Worm (Caenorhabditis elegans) whole organism, L3 larva: ENCODE measurements around the gene spas-1.

Experiments used
- ZK546.5 ChIP-seq: sonication (generic microtip); optimal IDR thresholded peaks from 2 replicates; lab custom pipeline; 2017; ENCODE audit warnings: missing biosample characterization, missing genetic modification characterization
- ama-1 ChIP-seq: fragments of 150-350 bp; optimal IDR thresholded peaks from 2 replicates; lab custom pipeline; 2018
- ceh-16 ChIP-seq: sonication (generic microtip); optimal IDR thresholded peaks from 2 replicates; lab custom pipeline; 2017; ENCODE audit warnings: missing biosample characterization, missing genetic modification characterization
- ceh-28 ChIP-seq: fragments of 150-350 bp; optimal IDR thresholded peaks from 2 replicates; lab custom pipeline; 2014; ENCODE audit warnings: missing biosample characterization, missing genetic modification reagents, missing genetic modification characterization
- ceh-82 ChIP-seq: fragments of 150-350 bp; optimal IDR thresholded peaks from 2 replicates; lab custom pipeline; 2014; ENCODE audit warnings: missing biosample characterization, missing genetic modification characterization
- daf-12 ChIP-seq: fragments of 150-350 bp; optimal IDR thresholded peaks from 2 replicates; lab custom pipeline; 2014; ENCODE audit warnings: missing biosample characterization, missing genetic modification reagents, missing genetic modification characterization
- egl-27 ChIP-seq: sonication (generic microtip); optimal IDR thresholded peaks from 4 replicates; lab custom pipeline; 2017; ENCODE audit warnings: missing biosample characterization, missing genetic modification reagents, missing genetic modification characterization
- egl-5 ChIP-seq: fragments of 150-350 bp; optimal IDR thresholded peaks from 2 replicates; lab custom pipeline; 2017; ENCODE audit warnings: missing biosample characterization, missing genetic modification reagents, missing genetic modification characterization, inconsistent platforms
- elt-1 ChIP-seq: fragments of 150-350 bp; optimal IDR thresholded peaks from 2 replicates; lab custom pipeline; 2014; ENCODE audit warnings: missing biosample characterization, missing genetic modification characterization
- elt-2 ChIP-seq: sonication (generic microtip); optimal IDR thresholded peaks from 2 replicates; lab custom pipeline; 2016; ENCODE audit warnings: missing genetic modification reagents, mild to moderate bottlenecking, missing genetic modification characterization, missing compliant biosample characterization
- elt-3 ChIP-seq, 3 experiments: fragments of 150-350 bp in 1 of 3; sonication (generic microtip) in 2 of 3; optimal IDR thresholded peaks; 2 replicates in 2 of 3; 4 replicates in 1 of 3; lab custom pipeline; 2014 to 2017; ENCODE audit warnings: missing biosample characterization in 3 of 3, missing genetic modification characterization in 3 of 3
- eor-1 ChIP-seq, 2 experiments: fragments of 150-350 bp; optimal IDR thresholded peaks; 2 replicates each; lab custom pipeline; 2014 to 2018; ENCODE audit warnings: missing biosample characterization in 2 of 2, missing genetic modification characterization in 2 of 2
- fkh-10 ChIP-seq: sonication (generic microtip); optimal IDR thresholded peaks from 2 replicates; lab custom pipeline; 2017; ENCODE audit warnings: missing biosample characterization, missing genetic modification reagents, missing genetic modification characterization
- fkh-2 ChIP-seq: fragments of 150-350 bp; optimal IDR thresholded peaks from 2 replicates; lab custom pipeline; 2014; ENCODE audit warnings: missing biosample characterization, missing genetic modification reagents, missing genetic modification characterization
- fos-1 ChIP-seq: fragments of 150-350 bp; optimal IDR thresholded peaks from 2 replicates; lab custom pipeline; 2014; ENCODE audit warnings: missing biosample characterization, missing genetic modification characterization
- hmg-11 ChIP-seq: sonication (generic microtip); optimal IDR thresholded peaks from 2 replicates; lab custom pipeline; 2016; ENCODE audit warnings: missing genetic modification characterization, missing compliant biosample characterization
- lin-15B ChIP-seq: fragments of 150-350 bp; optimal IDR thresholded peaks from 2 replicates; lab custom pipeline; 2014; ENCODE audit warnings: missing biosample characterization, missing genetic modification characterization
- lin-39 ChIP-seq: fragments of 150-350 bp; optimal IDR thresholded peaks from 2 replicates; lab custom pipeline; 2018; ENCODE audit warnings: missing biosample characterization, missing genetic modification reagents, missing genetic modification characterization
- lsy-12 ChIP-seq: sonication (generic microtip); optimal IDR thresholded peaks from 2 replicates; lab custom pipeline; 2016; ENCODE audit warnings: mild to moderate bottlenecking, missing genetic modification characterization, missing compliant biosample characterization
- mml-1 ChIP-seq: fragments of 150-350 bp; sonication (generic microtip); optimal IDR thresholded peaks from 3 replicates; lab custom pipeline; 2014; ENCODE audit warnings: missing biosample characterization, missing genetic modification characterization
- nfya-1 ChIP-seq: sonication (generic microtip); optimal IDR thresholded peaks from 2 replicates; lab custom pipeline; 2017; ENCODE audit warnings: missing genetic modification characterization, mild to moderate bottlenecking, missing compliant biosample characterization, antibody characterized with exemption, moderate library complexity; ENCODE audit not compliant: insufficient read depth
- nhr-11 ChIP-seq: fragments of 150-350 bp; optimal IDR thresholded peaks from 2 replicates; lab custom pipeline; 2014; ENCODE audit warnings: missing biosample characterization, missing genetic modification characterization
- nhr-12 ChIP-seq: fragments of 150-350 bp; optimal IDR thresholded peaks from 2 replicates; lab custom pipeline; 2014; ENCODE audit warnings: missing biosample characterization, missing genetic modification characterization
- nhr-25 ChIP-seq: sonication (generic microtip); optimal IDR thresholded peaks from 2 replicates; lab custom pipeline; 2017; ENCODE audit warnings: missing biosample characterization, missing genetic modification characterization
- nhr-28 ChIP-seq: fragments of 150-350 bp; optimal IDR thresholded peaks from 2 replicates; lab custom pipeline; 2014; ENCODE audit warnings: missing biosample characterization, missing genetic modification characterization
- nhr-43 ChIP-seq: sonication (generic microtip); optimal IDR thresholded peaks from 2 replicates; lab custom pipeline; 2016; ENCODE audit warnings: mild to moderate bottlenecking, missing genetic modification characterization, missing compliant biosample characterization; ENCODE audit not compliant: poor library complexity, severe bottlenecking
- nhr-67 ChIP-seq: fragments of 150-350 bp; optimal IDR thresholded peaks from 2 replicates; lab custom pipeline; 2014; ENCODE audit warnings: missing biosample characterization, missing genetic modification characterization
- nhr-76 ChIP-seq: fragments of 150-350 bp; sonication (generic microtip); optimal IDR thresholded peaks from 5 replicates; lab custom pipeline; 2014; ENCODE audit warnings: missing biosample characterization, missing genetic modification characterization
- nhr-77 ChIP-seq: fragments of 150-350 bp; optimal IDR thresholded peaks from 2 replicates; lab custom pipeline; 2014; ENCODE audit warnings: missing biosample characterization, missing genetic modification characterization
- pha-4 ChIP-seq: fragments of 150-350 bp; optimal IDR thresholded peaks from 2 replicates; lab custom pipeline; 2014; ENCODE audit warnings: missing biosample characterization, missing genetic modification reagents, missing genetic modification characterization
- pqm-1 ChIP-seq: fragments of 150-350 bp; optimal IDR thresholded peaks from 2 replicates; lab custom pipeline; 2017; ENCODE audit warnings: missing biosample characterization, missing genetic modification characterization, inconsistent platforms
- sea-2 ChIP-seq: fragments of 150-350 bp; sonication (generic microtip); optimal IDR thresholded peaks from 4 replicates; lab custom pipeline; 2014; ENCODE audit warnings: missing biosample characterization, missing genetic modification reagents, missing genetic modification characterization
- tbx-2 ChIP-seq: sonication (generic microtip); optimal IDR thresholded peaks from 2 replicates; lab custom pipeline; 2016; ENCODE audit warnings: mild to moderate bottlenecking, missing genetic modification characterization, missing compliant biosample characterization
- unc-39 ChIP-seq: sonication (generic microtip); optimal IDR thresholded peaks from 4 replicates; lab custom pipeline; 2017; ENCODE audit warnings: missing biosample characterization, missing genetic modification characterization
- unc-62 ChIP-seq: fragments of 150-350 bp; sonication (generic microtip); optimal IDR thresholded peaks from 4 replicates; lab custom pipeline; 2014; ENCODE audit warnings: missing biosample characterization, missing genetic modification reagents, missing genetic modification characterization
- zag-1 ChIP-seq: fragments of 150-350 bp; optimal IDR thresholded peaks from 2 replicates; lab custom pipeline; 2014; ENCODE audit warnings: missing biosample characterization, missing genetic modification characterization
- ztf-11 ChIP-seq: fragments of 150-350 bp; optimal IDR thresholded peaks from 2 replicates; lab custom pipeline; 2014; ENCODE audit warnings: missing biosample characterization, missing genetic modification characterization
- ztf-4 ChIP-seq: fragments of 150-350 bp; optimal IDR thresholded peaks from 2 replicates; lab custom pipeline; 2014; ENCODE audit warnings: missing biosample characterization, missing genetic modification characterization

Gene spas-1

DNA sequence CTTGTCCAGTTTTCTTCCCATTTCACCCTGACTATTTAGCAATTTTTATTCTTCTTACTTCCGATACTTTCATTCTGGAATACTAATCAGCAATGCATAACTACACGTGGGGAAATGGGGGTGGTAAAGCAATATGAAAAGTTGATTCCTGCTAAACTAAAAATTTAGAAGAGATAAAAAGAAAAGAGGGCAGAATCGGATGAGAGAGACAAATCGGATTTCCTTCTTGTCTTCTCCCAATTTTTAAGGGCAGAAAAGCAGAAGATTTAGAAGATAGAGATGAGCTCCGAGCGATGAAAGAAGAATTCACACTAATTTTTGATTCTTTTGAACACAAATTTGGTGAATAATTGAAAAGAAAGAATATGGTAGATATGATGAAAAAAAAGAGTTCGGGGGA is 18.5 kb downstream of the spas-1 start:
- TF ChIP-seq fkh-10 (GFP tag; lab: Kevin White, UChicago) (peak; percentile 17), egl-5 (tag; lab: Kevin White, UChicago) (no peak), fkh-2 (tag; lab: Kevin White, UChicago) (no peak), egl-27 (no peak), ZK546.5 (tag; lab: Kevin White, UChicago) (no peak)
- TF ChIP-seq, all 47 proteins: peak for 1

DNA sequence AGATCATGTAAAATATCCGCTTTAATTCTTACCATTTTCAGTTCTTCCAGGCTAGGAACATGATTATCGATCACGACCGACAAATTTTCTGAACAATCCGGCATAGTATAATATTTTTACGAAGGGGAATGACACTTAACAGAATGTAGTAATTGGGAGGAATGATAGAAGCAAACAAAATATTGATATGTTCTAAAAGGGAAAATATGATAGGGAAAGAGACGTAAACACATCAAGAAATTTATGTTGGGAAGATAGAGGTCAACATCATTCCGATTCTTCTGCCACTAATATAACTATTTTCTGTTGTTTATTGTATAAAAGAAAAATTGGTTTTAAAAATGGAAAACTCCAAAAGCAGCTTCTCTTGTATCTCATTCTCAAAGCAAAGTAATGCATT is 21.5 kb downstream of the spas-1 start, which contains the start of gene C24B5.4:
Gene C24B5.4, minus strand, starts transcription at position 206 of the 400 bp plus-strand sequence.
- TF ChIP-seq mml-1 (tag; lab: Kevin White, UChicago): no peak
- peak; percentile 6 for TF ChIP-seq elt-2 (tag; lab: Kevin White, UChicago)

DNA sequence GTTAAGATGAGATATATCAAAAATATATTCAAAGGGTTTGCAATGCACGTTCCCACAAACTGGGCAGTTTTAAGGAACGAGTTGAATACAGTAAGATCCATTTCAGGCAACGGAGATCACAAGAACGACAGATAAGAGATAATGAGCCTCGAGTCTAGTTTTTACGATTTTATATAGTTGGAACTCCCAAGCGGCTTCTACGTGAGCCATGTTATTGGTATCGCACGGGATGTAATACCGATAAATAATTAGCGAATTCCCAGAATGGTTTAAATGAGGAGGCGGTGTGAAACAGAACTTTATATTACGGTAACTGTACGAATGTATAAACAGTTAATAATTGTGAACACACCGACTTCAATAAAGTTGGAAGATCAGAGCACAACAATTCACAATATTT is 23.3 kb downstream of the spas-1 start, which contains the start of gene str-177:
Gene str-177, minus strand, starts transcription at position 101 of the 400 bp plus-strand sequence.
- TF ChIP-seq zag-1: no peak
- no peak for TF ChIP-seq nhr-67
- TF ChIP-seq ztf-11: no peak
- no peak for TF ChIP-seq lin-39
- TF ChIP-seq ama-1 (lab: Kevin White, UChicago): no peak
- no peak for TF ChIP-seq unc-39 (tag; lab: Kevin White, UChicago)
- TF ChIP-seq mml-1 (tag; lab: Kevin White, UChicago): no peak
- TF ChIP-seq ztf-4 (tag; lab: Kevin White, UChicago): no peak
- no peak for TF ChIP-seq hmg-11 (tag; lab: Kevin White, UChicago)

DNA sequence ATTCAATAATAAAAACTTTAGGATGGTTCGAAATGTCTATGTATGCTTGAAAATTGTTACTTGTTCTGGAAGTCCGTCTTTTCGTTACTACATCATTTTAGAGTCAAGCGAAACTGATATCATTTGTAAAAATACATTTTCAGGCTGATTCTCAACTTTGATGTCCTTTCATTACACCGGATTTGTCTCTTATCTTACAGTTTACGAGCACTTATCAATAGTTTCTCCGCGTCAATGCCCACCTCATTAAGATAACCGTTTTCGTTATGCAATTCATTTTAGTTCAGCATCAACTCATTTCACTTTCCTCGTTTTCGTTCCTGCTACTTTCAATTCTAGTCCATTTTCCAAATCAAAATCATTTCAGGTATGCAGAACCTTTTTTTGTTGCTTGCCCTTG is 27.1 kb downstream of the spas-1 start, which contains the start of gene asp-2:
Gene asp-2, plus strand, starts transcription at position 368 of the 400 bp plus-strand sequence.
- TF ChIP-seq elt-2 (tag; lab: Kevin White, UChicago): peak; percentile 91
- TF ChIP-seq pqm-1 (tag; lab: Kevin White, UChicago): peak; percentile 89
- TF ChIP-seq nhr-25 (tag; lab: Kevin White, UChicago): no peak

DNA sequence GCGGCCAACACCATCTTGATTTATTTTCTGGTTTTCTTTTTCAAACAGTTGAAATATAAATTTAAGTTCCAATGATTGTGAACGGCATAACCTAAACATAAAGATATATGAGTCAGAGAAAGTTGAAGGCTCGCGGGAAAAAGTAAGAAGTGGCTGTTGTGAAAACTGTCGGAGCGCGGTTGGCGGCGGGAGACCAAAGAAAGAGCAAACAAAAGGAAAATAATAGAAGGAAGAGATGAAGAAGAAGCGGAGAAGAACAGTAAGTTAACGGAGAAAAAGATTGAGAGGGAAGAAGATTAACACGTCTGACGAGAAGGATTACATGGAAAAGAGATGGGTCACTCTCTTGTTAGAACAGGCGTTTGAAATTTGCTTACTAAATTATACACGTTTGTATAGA is 31.8 kb downstream of the spas-1 start, which contains the start of gene inx-10:
Gene inx-10, minus strand, starts transcription at position 101 of the 400 bp plus-strand sequence.
- TF ChIP-seq pha-4: peak; percentile 59
- TF ChIP-seq ceh-28 (tag; lab: Kevin White, UChicago): no peak

DNA sequence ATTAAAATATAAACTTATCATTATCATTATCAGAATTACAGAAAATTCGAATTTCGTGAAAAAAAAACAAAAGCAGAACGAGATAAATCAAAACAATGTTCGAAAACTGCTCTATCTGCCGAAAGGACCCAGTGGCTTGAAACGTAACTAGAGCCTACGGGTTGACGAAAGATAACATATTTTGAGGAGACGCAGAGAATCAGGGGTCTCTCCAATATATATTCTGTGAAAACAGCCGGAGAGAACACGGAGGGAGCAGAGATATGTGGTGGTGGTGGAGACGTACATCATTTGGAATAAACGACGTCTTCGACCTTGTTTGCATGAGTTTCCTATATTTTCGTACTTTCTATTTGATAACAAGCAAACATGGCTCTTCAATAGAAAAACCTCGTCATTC is 33.3 kb downstream of the spas-1 start:
- TF ChIP-seq fkh-10 (GFP tag; lab: Kevin White, UChicago) (no peak), nfya-1 (tag; lab: Kevin White, UChicago) (peak; percentile 27), hmg-11 (tag; lab: Kevin White, UChicago) (peak; percentile 47)

DNA sequence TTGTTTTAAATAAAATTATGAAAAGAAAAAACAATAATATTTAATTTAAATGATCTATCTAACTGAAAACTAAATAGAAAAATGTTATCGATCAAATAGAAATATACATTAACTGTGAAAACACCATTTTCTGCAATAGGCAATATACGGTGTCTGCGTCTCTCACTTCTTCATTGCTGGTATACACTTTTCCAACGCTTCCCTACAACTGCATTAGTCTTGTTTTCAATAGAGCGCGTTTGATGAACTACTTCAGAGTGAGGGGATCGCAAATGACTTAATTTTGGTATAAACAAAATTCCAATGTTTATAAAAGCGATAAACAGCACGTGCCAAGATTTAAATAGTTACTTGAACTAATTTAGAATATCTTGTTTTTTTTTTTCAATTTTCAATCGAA is 36.9 kb downstream of the spas-1 start:
- TF ChIP-seq unc-62: no peak
- peak; percentile 33 for TF ChIP-seq pqm-1 (tag; lab: Kevin White, UChicago)
- TF ChIP-seq nhr-67: no peak
- no peak for TF ChIP-seq nhr-76 (tag; lab: Kevin White, UChicago)
- TF ChIP-seq tbx-2 (tag; lab: Kevin White, UChicago): no peak
- TF ChIP-seq ceh-28 (tag; lab: Kevin White, UChicago): no peak
- no peak for TF ChIP-seq nhr-28 (tag; lab: Kevin White, UChicago)
- no peak for TF ChIP-seq ZK546.5 (tag; lab: Kevin White, UChicago)
- TF ChIP-seq ceh-82 (tag; lab: Kevin White, UChicago): no peak
- TF ChIP-seq nhr-77: no peak
- TF ChIP-seq zag-1: no peak
- TF ChIP-seq nhr-12: no peak
- TF ChIP-seq mml-1 (tag; lab: Kevin White, UChicago): no peak
- no peak for TF ChIP-seq egl-27
- no peak for TF ChIP-seq eor-1 (tag; optimal IDR thresholded peaks at IDR 0.05; lab: Kevin White, UChicago)
- no peak for TF ChIP-seq nhr-11 (tag; lab: Kevin White, UChicago)
- no peak for TF ChIP-seq unc-39 (tag; lab: Kevin White, UChicago)
- no peak for TF ChIP-seq sea-2
- TF ChIP-seq fkh-2 (tag; lab: Kevin White, UChicago): peak; percentile 17
- no peak for TF ChIP-seq nhr-43 (tag; lab: Kevin White, UChicago)
- TF ChIP-seq lin-15B (tag; lab: Kevin White, UChicago): peak; percentile 90
- no peak for TF ChIP-seq elt-3 (tag; optimal IDR thresholded peaks at IDR 0.05; lab: Kevin White, UChicago)
- peak; percentile 79 for TF ChIP-seq lin-39
- no peak for TF ChIP-seq fkh-10 (GFP tag; lab: Kevin White, UChicago)
- TF ChIP-seq ama-1 (lab: Kevin White, UChicago): no peak
- no peak for TF ChIP-seq ztf-4 (tag; lab: Kevin White, UChicago)
- no peak for TF ChIP-seq fos-1 (tag; lab: Kevin White, UChicago)
- peak; percentile 54 for TF ChIP-seq hmg-11 (tag; lab: Kevin White, UChicago)
- TF ChIP-seq elt-2 (tag; lab: Kevin White, UChicago): peak; percentile 53
- TF ChIP-seq nhr-25 (tag; lab: Kevin White, UChicago): peak; percentile 80
- no peak for TF ChIP-seq daf-12
- TF ChIP-seq elt-1 (tag; lab: Kevin White, UChicago): no peak
- peak; percentile 91 for TF ChIP-seq pha-4
- no peak for TF ChIP-seq lsy-12
- no peak for TF ChIP-seq ceh-16 (tag; lab: Kevin White, UChicago)
